Worm (Caenorhabditis elegans): ENCODE data around the gene F09F9.3.

DNA sequence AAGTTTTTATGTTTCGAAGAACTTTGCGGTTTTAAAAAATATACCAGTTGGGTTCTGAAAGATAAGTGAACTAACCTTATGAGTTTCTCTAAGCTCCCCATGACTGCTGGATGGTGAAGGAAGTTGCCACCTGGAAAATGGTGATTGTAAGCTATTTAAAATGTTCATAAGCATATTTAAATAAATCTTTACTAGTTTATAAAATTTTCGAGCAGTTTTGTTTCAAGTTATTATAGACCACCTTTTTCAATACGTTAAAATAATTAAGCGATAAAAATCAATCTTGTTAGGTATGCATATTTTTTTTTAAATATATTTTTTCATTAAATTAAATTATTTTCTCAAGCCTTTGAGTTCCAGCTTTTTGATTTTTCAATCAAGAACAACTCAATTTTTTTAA lies 41.6 kb downstream of the F09F9.3 start, which contains the start of gene T06F4.1:
- no peak for TF ChIP-seq zag-1 (tag; optimal IDR thresholded peaks at IDR 0.05)
- no peak for TF ChIP-seq mbf-1 (tag; optimal IDR thresholded peaks at IDR 0.05)
- no peak for TF ChIP-seq nhr-6 (tag; optimal IDR thresholded peaks at IDR 0.05)
